Worm (Caenorhabditis elegans) whole organism, L4/young adult: ENCODE measurements around the gene C15H7.4.

Source experiments
- W03F9.2 ChIP-seq: fragments of 150-350 bp; optimal IDR thresholded peaks from 2 replicates; lab custom pipeline; 2014; ENCODE audit warnings: missing biosample characterization, missing genetic modification characterization
- dao-5 ChIP-seq: sonication (generic microtip); optimal IDR thresholded peaks from 2 replicates; lab custom pipeline; 2016; ENCODE audit warnings: missing genotype, missing genetic modification characterization, moderate library complexity, missing compliant biosample characterization
- him-1 ChIP-seq: sonication (generic microtip); optimal IDR thresholded peaks from 2 replicates; lab custom pipeline; 2016; ENCODE audit warnings: missing genotype, missing genetic modification reagents, missing genetic modification characterization, missing compliant biosample characterization

DNA sequence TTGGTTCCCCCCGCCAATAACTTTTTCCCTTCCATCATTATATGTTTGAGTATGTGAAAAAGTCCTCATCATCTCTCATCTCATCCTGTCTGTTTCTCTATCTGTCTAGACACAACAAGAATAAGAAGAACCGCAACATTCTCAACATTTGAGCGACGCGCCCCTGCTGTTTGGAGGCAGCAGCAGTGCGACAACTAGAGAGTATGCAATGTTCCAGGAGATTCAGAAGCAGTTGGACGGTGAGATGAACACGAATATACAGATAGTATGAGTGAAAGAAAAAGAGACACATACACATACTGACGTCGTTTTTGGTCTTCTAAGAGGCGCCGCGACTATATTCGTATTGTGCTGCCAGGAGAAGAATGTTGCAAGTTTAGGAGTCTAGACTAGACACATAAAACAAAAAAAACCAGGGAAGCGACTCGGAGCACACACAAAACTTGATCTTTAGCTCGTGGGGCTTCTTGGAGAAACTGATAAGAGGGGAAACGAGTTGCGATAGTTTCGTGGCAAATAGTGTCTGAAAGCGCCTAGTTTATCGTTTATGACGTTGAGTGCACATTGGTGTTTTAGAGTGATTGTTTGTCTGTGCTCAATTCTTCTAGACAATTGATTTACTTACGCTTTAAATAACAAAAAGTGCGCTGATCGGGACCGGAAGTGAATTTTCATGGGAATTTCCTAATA is 9.9 kb upstream of the C15H7.4 start:
- TF ChIP-seq dao-5 (tag; lab: Kevin White, UChicago) = no peak
- no peak for TF ChIP-seq him-1 (tag; lab: Kevin White, UChicago)
- no peak for TF ChIP-seq W03F9.2
